Fruit fly (Drosophila melanogaster) whole organism, prepupa: Measurements from ENCODE around the gene CG11698.

Experiments
- CG10669 ChIP-seq: fragments of 200-800 bp; sonication (Bioruptor generic); optimal IDR thresholded peaks from 3 replicates; lab custom pipeline; 2018; ENCODE audit warnings: missing biosample characterization, mild to moderate bottlenecking, missing genetic modification characterization, moderate library complexity
- CG11762 ChIP-seq: fragments of 200-800 bp; sonication (Bioruptor generic); optimal IDR thresholded peaks from 3 replicates; lab custom pipeline; 2016; ENCODE audit warnings: missing biosample characterization, missing genetic modification characterization; ENCODE audit not compliant: insufficient read depth
- CG11902 ChIP-seq: fragments of 200-800 bp; sonication (Bioruptor generic); optimal IDR thresholded peaks from 3 replicates; lab custom pipeline; 2016; ENCODE audit warnings: missing biosample characterization, missing genetic modification characterization
- CG15336 ChIP-seq: fragments of 200-800 bp; sonication (Bioruptor generic); IDR thresholded peaks from 2 replicates; pipeline ENCODE4 v1.3.6; 2022; ENCODE audit warnings: missing biosample characterization, missing genetic modification characterization
- CG16779 ChIP-seq: fragments of 200-800 bp; sonication (Bioruptor generic); optimal IDR thresholded peaks from 3 replicates; lab custom pipeline; 2017; ENCODE audit warnings: missing biosample characterization, mild to moderate bottlenecking, missing genetic modification characterization
- CG3032 ChIP-seq: fragments of 200-800 bp; optimal IDR thresholded peaks from 2 replicates; lab custom pipeline; 2019; ENCODE audit warnings: missing biosample characterization, mild to moderate bottlenecking, missing genetic modification characterization, moderate library complexity
- CG31627 ChIP-seq: fragments of 200-800 bp; sonication (Bioruptor generic); optimal IDR thresholded peaks from 3 replicates; lab custom pipeline; 2016; ENCODE audit warnings: missing biosample characterization, missing genetic modification characterization
- CG34406 ChIP-seq: fragments of 200-800 bp; sonication (Bioruptor generic); optimal IDR thresholded peaks from 3 replicates; lab custom pipeline; 2016; ENCODE audit warnings: missing biosample characterization, missing genetic modification characterization
- CG6792 ChIP-seq: fragments of 200-800 bp; sonication (Bioruptor generic); optimal IDR thresholded peaks from 3 replicates; lab custom pipeline; 2016; ENCODE audit warnings: missing biosample characterization, missing genetic modification characterization
- CG6808 ChIP-seq: fragments of 200-800 bp; sonication (Bioruptor generic); optimal IDR thresholded peaks from 3 replicates; lab custom pipeline; 2017; ENCODE audit warnings: missing biosample characterization, missing genetic modification characterization, mild to moderate bottlenecking, moderate library complexity, missing genetic modification reagents
- CG6854 ChIP-seq: fragments of 200-800 bp; sonication (Bioruptor generic); optimal IDR thresholded peaks from 2 replicates; lab custom pipeline; 2017; ENCODE audit warnings: missing biosample characterization, mild to moderate bottlenecking, missing genetic modification characterization
- CG7368 ChIP-seq: fragments of 200-800 bp; sonication (Bioruptor generic); optimal IDR thresholded peaks from 3 replicates; lab custom pipeline; 2016; ENCODE audit warnings: missing biosample characterization, missing genetic modification characterization
- CG8319 ChIP-seq: fragments of 200-800 bp; sonication (Bioruptor generic); optimal IDR thresholded peaks from 3 replicates; lab custom pipeline; 2016; ENCODE audit warnings: missing biosample characterization, missing genetic modification characterization
- Eip75B ChIP-seq: fragments of 200-800 bp; sonication (Bioruptor generic); optimal IDR thresholded peaks from 3 replicates; lab custom pipeline; 2016; ENCODE audit warnings: missing biosample characterization, missing genetic modification characterization
- Eip78C ChIP-seq: fragments of 200-800 bp; sonication (Bioruptor generic); peaks from one replicate; lab custom pipeline; 2016; ENCODE audit warnings: missing biosample characterization, missing genetic modification characterization
- Eip93F ChIP-seq: fragments of 200-800 bp; sonication (Bioruptor generic); optimal IDR thresholded peaks from 2 replicates; lab custom pipeline; 2016; ENCODE audit warnings: missing biosample characterization, mild to moderate bottlenecking, missing genetic modification characterization
- Ets21C ChIP-seq: fragments of 200-800 bp; sonication (Bioruptor generic); optimal IDR thresholded peaks from 3 replicates; lab custom pipeline; 2016; ENCODE audit warnings: missing biosample characterization, missing genetic modification characterization
- Ets96B ChIP-seq: fragments of 200-800 bp; optimal IDR thresholded peaks from 2 replicates; lab custom pipeline; 2019; ENCODE audit warnings: missing biosample characterization, mild to moderate bottlenecking, missing genetic modification characterization, moderate library complexity
- Hr38 ChIP-seq: sonication (Bioruptor generic); optimal IDR thresholded peaks from 2 replicates; lab custom pipeline; 2016; ENCODE audit warnings: missing biosample characterization, missing genetic modification characterization
- Hr39 ChIP-seq: fragments of 200-800 bp; sonication (Bioruptor generic); optimal IDR thresholded peaks from 2 replicates; lab custom pipeline; 2016; ENCODE audit warnings: missing biosample characterization, missing genetic modification characterization
- Hr4 ChIP-seq: fragments of 200-800 bp; sonication (Bioruptor generic); optimal IDR thresholded peaks from 3 replicates; lab custom pipeline; 2016; ENCODE audit warnings: missing biosample characterization, missing genetic modification characterization
- Lpt ChIP-seq: fragments of 200-800 bp; sonication (Bioruptor generic); optimal IDR thresholded peaks from 3 replicates; lab custom pipeline; 2016; ENCODE audit warnings: missing biosample characterization, missing genetic modification characterization
- Met ChIP-seq: fragments of 200-800 bp; sonication (Bioruptor generic); optimal IDR thresholded peaks from 3 replicates; lab custom pipeline; 2016; ENCODE audit warnings: missing biosample characterization, missing genetic modification characterization
- OdsH ChIP-seq: fragments of 200-800 bp; sonication (Bioruptor generic); optimal IDR thresholded peaks from 3 replicates; lab custom pipeline; 2016; ENCODE audit warnings: missing biosample characterization, missing genetic modification characterization
- Sox15 ChIP-seq: fragments of 200-800 bp; sonication (Bioruptor generic); optimal IDR thresholded peaks from 3 replicates; lab custom pipeline; 2016; ENCODE audit warnings: missing biosample characterization, missing genetic modification characterization
- achi ChIP-seq: fragments of 200-800 bp; sonication (Bioruptor generic); optimal IDR thresholded peaks from 3 replicates; lab custom pipeline; 2016; ENCODE audit warnings: missing biosample characterization, missing genetic modification characterization
- acj6 ChIP-seq: fragments of 200-800 bp; sonication (Bioruptor generic); optimal IDR thresholded peaks from 3 replicates; lab custom pipeline; 2016; ENCODE audit warnings: missing biosample characterization, missing genetic modification characterization
- cyc ChIP-seq: fragments of 200-800 bp; sonication (Bioruptor generic); optimal IDR thresholded peaks from 3 replicates; lab custom pipeline; 2016; ENCODE audit warnings: missing biosample characterization, missing genetic modification characterization
- dac ChIP-seq: fragments of 200-800 bp; sonication (Bioruptor generic); optimal IDR thresholded peaks from 2 replicates; lab custom pipeline; 2017; ENCODE audit warnings: missing biosample characterization, mild to moderate bottlenecking, missing genetic modification characterization
- dsx ChIP-seq: fragments of 200-800 bp; optimal IDR thresholded peaks from 3 replicates; lab custom pipeline; 2019; ENCODE audit warnings: missing biosample characterization, mild to moderate bottlenecking, missing genetic modification characterization, moderate library complexity; ENCODE audit not compliant: poor library complexity, severe bottlenecking
- eg ChIP-seq: fragments of 200-800 bp; sonication (Bioruptor generic); IDR thresholded peaks from 3 replicates; pipeline ENCODE4 v1.3.6; 2022; ENCODE audit warnings: missing biosample characterization, missing genetic modification characterization
- fd59A ChIP-seq: fragments of 200-800 bp; sonication (Bioruptor generic); optimal IDR thresholded peaks from 2 replicates; lab custom pipeline; 2017; ENCODE audit warnings: missing biosample characterization, mild to moderate bottlenecking, missing genetic modification characterization, missing genetic modification reagents
- fd85E ChIP-seq: fragments of 200-800 bp; sonication (Bioruptor generic); optimal IDR thresholded peaks from 3 replicates; lab custom pipeline; 2016; ENCODE audit warnings: missing biosample characterization, missing genetic modification characterization
- fkh ChIP-seq: fragments of 200-800 bp; sonication (Bioruptor generic); optimal IDR thresholded peaks from 3 replicates; lab custom pipeline; 2017; ENCODE audit warnings: missing biosample characterization, mild to moderate bottlenecking, missing genetic modification characterization, moderate library complexity
- lz ChIP-seq: fragments of 200-800 bp; sonication (Bioruptor generic); optimal IDR thresholded peaks from 3 replicates; lab custom pipeline; 2016; ENCODE audit warnings: missing biosample characterization, missing genetic modification characterization
- net ChIP-seq: fragments of 200-800 bp; sonication (Bioruptor generic); optimal IDR thresholded peaks from 3 replicates; lab custom pipeline; 2016; ENCODE audit warnings: missing biosample characterization, missing genetic modification characterization
- pdm3 ChIP-seq: fragments of 200-800 bp; sonication (Bioruptor generic); optimal IDR thresholded peaks from 3 replicates; lab custom pipeline; 2016; ENCODE audit warnings: missing biosample characterization, missing genetic modification characterization
- salr ChIP-seq, 2 experiments: fragments of 200-800 bp; sonication (Bioruptor generic); optimal IDR thresholded peaks; 3 replicates each; lab custom pipeline; 2016 to 2018; ENCODE audit warnings: missing biosample characterization in 2 of 2, missing genetic modification characterization in 2 of 2, mild to moderate bottlenecking in 1 of 2

CG11698 gene

DNA sequence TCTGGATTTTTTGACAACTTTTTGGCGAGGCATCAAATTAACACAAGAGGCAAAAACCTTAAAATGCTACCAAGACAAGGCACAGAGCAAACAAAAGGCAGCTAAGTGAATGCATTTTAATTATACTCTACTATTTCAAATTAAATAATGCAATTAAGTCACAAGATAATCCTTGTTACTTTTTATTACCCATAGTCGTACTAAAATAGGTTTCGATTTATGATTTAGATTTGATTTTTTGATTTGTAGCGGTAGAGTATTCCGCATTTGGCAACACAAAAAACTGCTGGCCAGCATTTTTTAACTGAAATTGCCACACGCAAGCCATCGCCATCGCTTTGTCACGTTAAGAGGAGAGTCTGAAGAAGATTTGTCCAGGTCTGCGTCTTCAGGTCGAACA, 29.3 kb upstream of the CG11698 start (continued):
- TF ChIP-seq CG7368 (GFP tag; lab: Kevin White, UChicago) = no peak
- TF ChIP-seq dac (GFP tag; lab: Kevin White, UChicago) = no peak
- no peak for TF ChIP-seq achi (GFP tag; lab: Kevin White, UChicago)
- peak; percentile 82 for TF ChIP-seq Eip78C (GFP tag; lab: Kevin White, UChicago)
- TF ChIP-seq Met (GFP tag; lab: Kevin White, UChicago) = peak; percentile 55
- no peak for TF ChIP-seq dsx (GFP tag; lab: Kevin White, UChicago)

dm6 chr3R:8284234-8284633, 27.8 kb upstream of the CG11698 start:
- TF ChIP-seq acj6 = no peak
- TF ChIP-seq dsx (GFP tag; lab: Kevin White, UChicago) = no peak
- no peak for TF ChIP-seq Sox15 (GFP tag; lab: Kevin White, UChicago)
- TF ChIP-seq CG15336 (GFP tag; lab: Robert Waterston, UW) = no peak
- no peak for TF ChIP-seq CG16779 (tag; lab: Kevin White, UChicago)
- no peak for TF ChIP-seq achi (GFP tag; lab: Kevin White, UChicago)
- TF ChIP-seq Hr4 = no peak
- TF ChIP-seq Hr39 = no peak
- no peak for TF ChIP-seq Hr38 (GFP tag; lab: Kevin White, UChicago)
- TF ChIP-seq salr (GFP tag; optimal IDR thresholded peaks at IDR 0.05; lab: Kevin White, UChicago) = no peak
- TF ChIP-seq CG6808 = no peak
- no peak for TF ChIP-seq CG3032 (tag; lab: Kevin White, UChicago)
- no peak for TF ChIP-seq CG8319 (GFP tag; lab: Kevin White, UChicago)
- TF ChIP-seq eg (GFP tag; lab: Robert Waterston, UW) = no peak
- no peak for TF ChIP-seq net
- no peak for TF ChIP-seq CG10669 (GFP tag; lab: Kevin White, UChicago)
- no peak for TF ChIP-seq cyc (GFP tag; lab: Kevin White, UChicago)
- no peak for TF ChIP-seq CG11762 (GFP tag; lab: Kevin White, UChicago)
- TF ChIP-seq CG11902 = no peak
- no peak for TF ChIP-seq OdsH (GFP tag; lab: Kevin White, UChicago)

DNA sequence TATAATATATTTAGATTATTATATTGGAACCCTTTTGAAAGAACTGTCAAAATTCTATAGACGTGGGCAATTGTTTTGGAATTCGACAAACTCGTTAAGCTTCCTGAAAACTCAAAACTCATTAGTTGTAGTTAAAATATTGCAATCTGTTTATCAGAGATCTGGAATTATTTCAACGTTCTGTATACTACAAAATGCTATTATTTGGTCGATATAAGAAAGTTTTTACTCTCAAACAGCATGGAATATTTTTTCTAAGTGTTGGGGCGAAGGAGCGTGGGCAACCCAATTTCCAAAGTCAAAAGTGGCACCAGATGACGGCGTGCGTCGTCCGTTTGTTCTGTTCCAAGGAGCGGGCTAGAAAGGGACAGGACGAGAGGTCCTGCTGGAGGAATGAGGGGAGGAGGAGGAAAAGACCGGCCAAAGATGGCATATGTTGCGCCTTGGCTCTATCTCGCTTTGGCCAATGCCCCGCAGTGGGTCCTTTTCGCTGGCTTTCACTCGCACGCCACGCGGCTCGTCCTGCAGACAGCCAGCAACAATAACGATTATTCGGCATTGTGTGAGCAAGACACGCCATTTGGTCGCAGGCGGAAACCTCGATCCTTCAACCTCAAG, 26.2 kb upstream of the CG11698 start:
- TF ChIP-seq Lpt (GFP tag; lab: Kevin White, UChicago) = no peak
- TF ChIP-seq Hr4 = no peak
- TF ChIP-seq Ets21C = no peak
- no peak for TF ChIP-seq CG10669 (GFP tag; lab: Kevin White, UChicago)
- TF ChIP-seq Eip93F (GFP tag; lab: Kevin White, UChicago) = no peak
- TF ChIP-seq CG6792 (GFP tag; lab: Kevin White, UChicago) = no peak
- no peak for TF ChIP-seq Eip75B (GFP tag; lab: Kevin White, UChicago)
- no peak for TF ChIP-seq fd85E (GFP tag; lab: Kevin White, UChicago)
- no peak for TF ChIP-seq CG15336 (GFP tag; lab: Robert Waterston, UW)
- no peak for TF ChIP-seq acj6
- no peak for TF ChIP-seq pdm3 (GFP tag; lab: Kevin White, UChicago)
- TF ChIP-seq dac (GFP tag; lab: Kevin White, UChicago) = no peak
- TF ChIP-seq lz (GFP tag; lab: Kevin White, UChicago) = no peak
- TF ChIP-seq CG34406 (GFP tag; lab: Kevin White, UChicago) = no peak

- no peak for TF ChIP-seq fd59A (GFP tag; lab: Kevin White, UChicago)
- no peak for TF ChIP-seq cyc (GFP tag; lab: Kevin White, UChicago)
- no peak for TF ChIP-seq CG8319 (GFP tag; lab: Kevin White, UChicago)
- no peak for TF ChIP-seq CG31627 (GFP tag; lab: Kevin White, UChicago)
- no peak for TF ChIP-seq CG6854 (GFP tag; lab: Kevin White, UChicago)
- TF ChIP-seq fkh (GFP tag; lab: Kevin White, UChicago) = no peak
- no peak for TF ChIP-seq Ets96B
- TF ChIP-seq, all 60 proteins: peak for 0
Measured at dm6 chr3R:8287697-8288096, 24.3 kb upstream of the CG11698 start, which contains the start of gene Nazo. Gene Nazo (plus strand): TSS chr3R:8287876.
